Fruit fly (Drosophila melanogaster) S2 (cell line): ENCODE results near the gene not.

Experiments used
- CG8478 ChIP-seq: fragments of >200 bp; optimal IDR thresholded peaks from 2 replicates; lab custom pipeline; 2018
- CTCF ChIP-seq, 2 experiments: fragments of >200 bp; optimal IDR thresholded peaks; 2 replicates each; lab custom pipeline; 2018

DNA sequence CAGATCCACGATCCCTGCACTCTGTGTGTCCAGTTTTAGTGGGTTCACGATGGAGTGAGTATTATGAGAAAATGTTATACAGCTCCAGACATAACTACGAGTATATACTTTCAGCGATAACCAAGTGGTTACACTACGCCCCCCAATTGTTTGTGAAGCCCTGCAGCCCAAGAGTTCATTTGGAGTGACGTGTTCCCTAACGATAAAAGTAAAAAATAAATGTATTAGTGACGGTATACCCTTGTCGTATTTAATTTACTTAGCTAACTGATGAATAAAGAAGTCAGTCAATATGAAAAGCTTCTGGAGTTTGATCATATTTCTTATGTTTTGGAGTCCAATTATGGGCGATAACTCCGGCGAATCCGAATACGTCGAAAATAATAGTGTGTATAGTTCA lies 14.8 kb downstream of the not start, which contains the start of gene CG18231:
- TF ChIP-seq CTCF (optimal IDR thresholded peaks at IDR 0.05; lab: Kevin White, UChicago) (no peak), CG8478 (no peak)
